Worm (Caenorhabditis elegans) whole organism, L4/young adult: Measurements from ENCODE around the gene clec-26.

Source experiments
- W03F9.2 ChIP-seq: fragments of 150-350 bp; optimal IDR thresholded peaks from 2 replicates; lab custom pipeline; 2014; ENCODE audit warnings: missing biosample characterization, missing genetic modification characterization
- dao-5 ChIP-seq: sonication (generic microtip); optimal IDR thresholded peaks from 2 replicates; lab custom pipeline; 2016; ENCODE audit warnings: missing genotype, missing genetic modification characterization, moderate library complexity, missing compliant biosample characterization
- him-1 ChIP-seq: sonication (generic microtip); optimal IDR thresholded peaks from 2 replicates; lab custom pipeline; 2016; ENCODE audit warnings: missing genotype, missing genetic modification reagents, missing genetic modification characterization, missing compliant biosample characterization

The clec-26 gene

DNA sequence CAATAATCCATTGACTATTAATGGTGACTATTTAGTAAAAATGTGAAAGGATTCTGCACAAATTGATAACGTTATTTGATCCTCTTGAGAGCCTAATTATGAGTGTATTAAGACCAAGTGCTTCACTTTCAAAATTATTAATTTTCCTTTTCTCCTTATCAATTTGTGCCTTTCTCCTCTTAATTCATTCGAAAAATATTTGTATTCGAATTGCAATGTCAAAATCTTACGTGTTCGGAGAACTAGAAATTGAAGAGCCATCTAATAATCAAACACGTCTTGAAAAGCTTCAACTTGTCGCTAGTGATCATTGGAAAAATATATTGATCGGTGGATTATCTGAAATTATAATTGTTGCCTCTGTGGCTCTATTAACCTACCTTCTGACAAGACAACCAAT, at the start of gene clec-26, which contains the start of gene clec-36:
Gene clec-26 (plus strand): TSS at position 114 of the 400 bp plus-strand sequence.
Gene clec-36 (minus strand): TSS at position 101 of the 400 bp plus-strand sequence.
- TF ChIP-seq dao-5 (tag; lab: Kevin White, UChicago) (no peak), him-1 (tag; lab: Kevin White, UChicago) (no peak), W03F9.2 (tag; lab: Kevin White, UChicago) (no peak)

DNA sequence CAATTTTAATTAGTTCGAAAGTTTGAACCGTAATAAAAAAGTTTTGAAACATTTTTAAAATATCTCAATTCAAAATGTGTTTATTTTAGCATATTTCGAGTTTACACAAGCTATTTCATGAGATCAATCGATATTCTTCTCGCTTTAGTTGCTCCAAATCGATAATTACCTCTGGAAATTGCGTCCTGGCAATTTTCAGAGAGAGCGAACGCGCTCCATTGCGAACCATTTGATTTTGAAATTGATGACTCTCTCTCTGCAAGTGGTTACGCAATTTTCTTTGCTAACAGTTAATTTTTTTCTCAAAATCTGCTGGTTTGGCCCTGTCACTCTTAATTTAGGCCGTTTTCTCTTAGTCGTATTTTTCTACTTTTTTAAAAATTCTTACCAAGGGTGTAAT, 47.9 kb upstream of the clec-26 start:
- TF ChIP-seq dao-5 (tag; lab: Kevin White, UChicago), result no peak
- TF ChIP-seq him-1 (tag; lab: Kevin White, UChicago), result no peak
- TF ChIP-seq W03F9.2 (tag; lab: Kevin White, UChicago), result no peak

ce11 chrV:16802572-16802971, 45.8 kb upstream of the clec-26 start, which contains the start of gene cand-1:
cand-1 (plus strand) TSS chrV:16802872.
- TF ChIP-seq him-1 (tag; lab: Kevin White, UChicago) (no peak), dao-5 (tag; lab: Kevin White, UChicago) (no peak), W03F9.2 (tag; lab: Kevin White, UChicago) (no peak)

ce11 chrV:16804795-16805194, 43.6 kb upstream of the clec-26 start:
- TF ChIP-seq him-1 (tag; lab: Kevin White, UChicago) (no peak), W03F9.2 (tag; lab: Kevin White, UChicago) (no peak), dao-5 (tag; lab: Kevin White, UChicago) (no peak)

DNA sequence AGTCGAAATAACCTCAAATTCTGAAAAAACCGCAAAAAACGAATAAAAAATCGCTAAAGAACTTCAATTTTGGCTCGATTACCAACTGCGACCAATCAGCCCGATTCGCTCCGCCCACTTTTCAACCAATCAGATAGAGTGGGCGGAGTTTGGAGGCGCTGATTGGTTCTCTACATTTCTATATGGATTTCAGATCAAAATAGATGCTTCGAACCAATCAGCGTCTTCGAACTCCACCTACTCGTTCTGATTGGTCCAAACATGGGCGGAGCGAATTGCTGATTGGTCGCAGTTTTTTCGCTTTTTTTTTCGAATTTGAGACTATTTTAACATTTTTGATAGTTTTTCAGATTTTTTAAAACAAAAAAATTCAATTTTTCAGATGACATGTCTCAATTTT, 40.2 kb upstream of the clec-26 start:
- TF ChIP-seq dao-5 (tag; lab: Kevin White, UChicago) (no peak), W03F9.2 (tag; lab: Kevin White, UChicago) (no peak), him-1 (tag; lab: Kevin White, UChicago) (no peak)

ce11 chrV:16811841-16812240, 36.6 kb upstream of the clec-26 start:
- TF ChIP-seq W03F9.2 (tag; lab: Kevin White, UChicago) (no peak), him-1 (tag; lab: Kevin White, UChicago) (no peak), dao-5 (tag; lab: Kevin White, UChicago) (no peak)

DNA sequence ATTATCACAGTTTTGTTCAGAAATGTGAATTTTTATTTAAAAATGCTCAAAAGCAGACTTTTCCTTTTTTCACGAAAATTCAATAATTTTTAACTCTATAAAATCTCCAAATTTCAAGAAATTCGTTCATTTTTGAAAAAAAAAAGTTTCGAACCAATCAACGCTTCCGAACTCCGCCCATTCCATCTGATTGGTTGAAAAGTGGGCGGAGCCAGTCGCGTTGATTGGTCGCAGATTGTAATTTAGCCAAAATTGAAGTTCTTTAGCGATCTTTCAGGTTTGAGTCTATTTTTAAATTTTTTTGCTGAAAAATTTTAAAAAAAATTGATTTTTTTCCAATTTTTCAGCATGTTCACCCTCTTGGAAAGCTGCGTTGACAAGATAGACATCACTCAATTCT, 36.0 kb upstream of the clec-26 start:
- no peak for TF ChIP-seq him-1 (tag; lab: Kevin White, UChicago)
- TF ChIP-seq W03F9.2 (tag; lab: Kevin White, UChicago), result no peak
- TF ChIP-seq dao-5 (tag; lab: Kevin White, UChicago), result no peak

- TF ChIP-seq W03F9.2 (tag; lab: Kevin White, UChicago), result no peak
- TF ChIP-seq him-1 (tag; lab: Kevin White, UChicago), result no peak
- no peak for TF ChIP-seq dao-5 (tag; lab: Kevin White, UChicago)
These were observed 33.7 kb upstream of the clec-26 start for ce11 chrV:16814541-16815207.

- TF ChIP-seq him-1 (tag; lab: Kevin White, UChicago) (no peak), W03F9.2 (tag; lab: Kevin White, UChicago) (no peak), dao-5 (tag; lab: Kevin White, UChicago) (no peak)
These were observed 33.1 kb upstream of the clec-26 start, which contains the start of gene T20B3.1 for ce11 chrV:16815261-16815660. T20B3.1 (plus strand) TSS chrV:16815561.

ce11 chrV:16816707-16817106, 31.7 kb upstream of the clec-26 start:
- TF ChIP-seq W03F9.2 (tag; lab: Kevin White, UChicago) (no peak), him-1 (tag; lab: Kevin White, UChicago) (no peak), dao-5 (tag; lab: Kevin White, UChicago) (no peak)

- TF ChIP-seq dao-5 (tag; lab: Kevin White, UChicago), result no peak
- no peak for TF ChIP-seq W03F9.2 (tag; lab: Kevin White, UChicago)
- no peak for TF ChIP-seq him-1 (tag; lab: Kevin White, UChicago)
These were observed 27.1 kb upstream of the clec-26 start, which contains the start of gene T20B3.14 for ce11 chrV:16821270-16821737. T20B3.14 (minus strand) TSS chrV:16821320.

DNA sequence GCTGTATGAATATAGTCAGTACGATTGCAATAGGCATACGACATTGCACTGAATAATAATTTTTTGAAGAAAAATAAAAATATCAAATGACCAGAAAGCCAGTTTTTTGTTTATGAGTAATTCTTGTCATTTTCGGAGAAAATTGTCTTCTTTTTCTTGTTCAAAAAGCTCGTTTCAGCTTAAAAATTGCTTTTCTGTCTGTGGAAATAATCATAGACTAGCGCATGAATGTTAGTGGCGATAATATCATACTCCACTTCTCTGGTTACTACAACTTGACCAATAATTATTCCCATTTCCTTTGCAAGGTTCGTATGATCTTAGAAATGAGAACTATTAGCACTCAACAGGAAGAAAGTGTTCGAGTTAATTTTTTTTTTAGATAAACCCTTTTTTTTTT, 20.9 kb upstream of the clec-26 start, which contains the start of gene srh-216:
Gene srh-216 (minus strand): TSS at position 101 of the 400 bp plus-strand sequence.
- TF ChIP-seq dao-5 (tag; lab: Kevin White, UChicago) (no peak), W03F9.2 (tag; lab: Kevin White, UChicago) (no peak), him-1 (tag; lab: Kevin White, UChicago) (no peak)

DNA sequence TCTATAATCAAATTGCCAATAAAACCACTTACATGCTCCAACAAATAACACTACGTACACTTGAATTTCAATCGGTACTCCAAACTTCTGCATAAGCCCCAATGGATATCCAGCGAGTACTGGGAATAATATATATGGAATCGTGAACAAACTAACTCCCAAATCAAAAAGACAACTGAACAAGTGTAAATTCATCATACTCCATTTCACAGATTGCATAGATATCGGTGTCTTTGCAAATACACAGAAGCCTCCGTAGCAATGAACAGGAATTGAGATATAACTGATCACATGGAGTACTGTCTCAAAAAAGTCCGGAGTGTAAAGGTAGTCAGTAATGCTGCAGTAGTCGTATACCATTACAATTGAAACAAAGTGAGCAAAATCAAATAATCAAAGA, 19.0 kb upstream of the clec-26 start, which contains the start of gene srh-214:
Gene srh-214 (minus strand): TSS at position 360 of the 400 bp plus-strand sequence.
- TF ChIP-seq him-1 (tag; lab: Kevin White, UChicago) (no peak), W03F9.2 (tag; lab: Kevin White, UChicago) (no peak), dao-5 (tag; lab: Kevin White, UChicago) (no peak)
